Fruit fly (Drosophila melanogaster) whole organism: ENCODE measurements around the gene Arpc3B.

Source experiments
- CG8478 ChIP-seq: fragments of >200 bp; optimal IDR thresholded peaks from 2 replicates; lab custom pipeline; 2018; ENCODE audit warnings: inconsistent platforms
- Dll ChIP-seq: fragments of >200 bp; optimal IDR thresholded peaks from 2 replicates; lab custom pipeline; 2017
- EcR ChIP-seq, 2 experiments: fragments of >200 bp; optimal IDR thresholded peaks; 2 replicates each; lab custom pipeline; 2017; ENCODE audit warnings: missing biosample characterization in 2 of 2, missing genetic modification characterization in 2 of 2, missing genetic modification reagents in 2 of 2
- pan ChIP-seq: fragments of >200 bp; optimal IDR thresholded peaks from 2 replicates; lab custom pipeline; 2017
- psq ChIP-seq: fragments of >200 bp; optimal IDR thresholded peaks from 2 replicates; lab custom pipeline; 2017
- usp ChIP-seq: fragments of >200 bp; optimal IDR thresholded peaks from 2 replicates; lab custom pipeline; 2017; ENCODE audit warnings: missing biosample characterization, missing genetic modification characterization, mixed read lengths

Gene Arpc3B

dm6 chrX:17093431-17093830 lies 12.2 kb downstream of the Arpc3B start:
- TF ChIP-seq psq (lab: Kevin White, UChicago) (no peak), pan (no peak), CG8478 (lab: Kevin White, UChicago) (no peak), usp (GFP tag; lab: Kevin White, UChicago) (no peak), Dll (lab: Kevin White, UChicago) (no peak), EcR (GFP tag; optimal IDR thresholded peaks at IDR 0.05; lab: Kevin White, UChicago) (no peak)

dm6 chrX:17091062-17091904 lies 14.4 kb downstream of the Arpc3B start, which contains the start of the genes CG16700 and CG4991:
CG16700 (plus strand) TSS chrX:17091854.
CG4991 (plus strand) TSS chrX:17091854.
- TF ChIP-seq pan (no peak), EcR (GFP tag; optimal IDR thresholded peaks at IDR 0.05; lab: Kevin White, UChicago) (no peak), Dll (lab: Kevin White, UChicago) (no peak), CG8478 (lab: Kevin White, UChicago) (no peak), psq (lab: Kevin White, UChicago) (no peak), usp (GFP tag; lab: Kevin White, UChicago) (no peak)

dm6 chrX:17090585-17090984 lies 15.1 kb downstream of the Arpc3B start:
- no peak for TF ChIP-seq psq (lab: Kevin White, UChicago)
- TF ChIP-seq usp (GFP tag; lab: Kevin White, UChicago), result no peak
- TF ChIP-seq EcR (GFP tag; optimal IDR thresholded peaks at IDR 0.05; lab: Kevin White, UChicago), result no peak
- TF ChIP-seq CG8478 (lab: Kevin White, UChicago), result no peak
- TF ChIP-seq pan, result no peak
- no peak for TF ChIP-seq Dll (lab: Kevin White, UChicago)

- TF ChIP-seq pan, result no peak
- TF ChIP-seq psq (lab: Kevin White, UChicago), result no peak
- no peak for TF ChIP-seq CG8478 (lab: Kevin White, UChicago)
- no peak for TF ChIP-seq usp (GFP tag; lab: Kevin White, UChicago)
- TF ChIP-seq Dll (lab: Kevin White, UChicago), result no peak
- no peak for TF ChIP-seq EcR (GFP tag; optimal IDR thresholded peaks at IDR 0.05; lab: Kevin White, UChicago)
Measured at dm6 chrX:17087575-17087974, 18.1 kb downstream of the Arpc3B start, which contains the start of gene CG8945. CG8945 (minus strand) TSS chrX:17087675.

dm6 chrX:17081147-17081546 lies 24.5 kb downstream of the Arpc3B start, which contains the start of gene CG4955:
CG4955 (plus strand) TSS chrX:17081447.
- TF ChIP-seq CG8478 (lab: Kevin White, UChicago) (no peak), Dll (lab: Kevin White, UChicago) (no peak), psq (lab: Kevin White, UChicago) (no peak), usp (GFP tag; lab: Kevin White, UChicago) (no peak), EcR (GFP tag; optimal IDR thresholded peaks at IDR 0.05; lab: Kevin White, UChicago) (no peak), pan (no peak)

dm6 chrX:17078139-17078977 lies 27.3 kb downstream of the Arpc3B start, which contains the start of gene CG4949:
CG4949 (plus strand) TSS chrX:17078836.
- no peak for TF ChIP-seq psq (lab: Kevin White, UChicago)
- TF ChIP-seq EcR (GFP tag; optimal IDR thresholded peaks at IDR 0.05; lab: Kevin White, UChicago), result no peak
- no peak for TF ChIP-seq CG8478 (lab: Kevin White, UChicago)
- TF ChIP-seq usp (GFP tag; lab: Kevin White, UChicago), result no peak
- no peak for TF ChIP-seq pan
- TF ChIP-seq Dll (lab: Kevin White, UChicago), result no peak

- no peak for TF ChIP-seq pan
- no peak for TF ChIP-seq usp (GFP tag; lab: Kevin White, UChicago)
- TF ChIP-seq CG8478 (lab: Kevin White, UChicago), result peak; percentile 67
- TF ChIP-seq Dll (lab: Kevin White, UChicago), result no peak
- no peak for TF ChIP-seq psq (lab: Kevin White, UChicago)
Measured at dm6 chrX:17077290-17078138, 28.1 kb downstream of the Arpc3B start, which contains the start of gene wcy. wcy (minus strand) TSS chrX:17077897.

dm6 chrX:17076449-17077289 lies 29.0 kb downstream of the Arpc3B start:
- TF ChIP-seq Dll (lab: Kevin White, UChicago) (no peak), EcR (GFP tag; optimal IDR thresholded peaks at IDR 0.05; lab: Kevin White, UChicago) (no peak), CG8478 (lab: Kevin White, UChicago) (no peak), psq (lab: Kevin White, UChicago) (no peak), pan (no peak), usp (GFP tag; lab: Kevin White, UChicago) (no peak)

- TF ChIP-seq psq (lab: Kevin White, UChicago) (no peak), usp (GFP tag; lab: Kevin White, UChicago) (no peak), CG8478 (lab: Kevin White, UChicago) (no peak), Dll (lab: Kevin White, UChicago) (no peak), pan (no peak), EcR (GFP tag; optimal IDR thresholded peaks at IDR 0.05; lab: Kevin White, UChicago) (no peak)
Measured at dm6 chrX:17068423-17068822, 37.2 kb downstream of the Arpc3B start, which contains the start of gene CG43077. CG43077 (minus strand) TSS chrX:17068523.
